Worm (Caenorhabditis elegans): ENCODE measurements around the gene dgn-2.

DNA sequence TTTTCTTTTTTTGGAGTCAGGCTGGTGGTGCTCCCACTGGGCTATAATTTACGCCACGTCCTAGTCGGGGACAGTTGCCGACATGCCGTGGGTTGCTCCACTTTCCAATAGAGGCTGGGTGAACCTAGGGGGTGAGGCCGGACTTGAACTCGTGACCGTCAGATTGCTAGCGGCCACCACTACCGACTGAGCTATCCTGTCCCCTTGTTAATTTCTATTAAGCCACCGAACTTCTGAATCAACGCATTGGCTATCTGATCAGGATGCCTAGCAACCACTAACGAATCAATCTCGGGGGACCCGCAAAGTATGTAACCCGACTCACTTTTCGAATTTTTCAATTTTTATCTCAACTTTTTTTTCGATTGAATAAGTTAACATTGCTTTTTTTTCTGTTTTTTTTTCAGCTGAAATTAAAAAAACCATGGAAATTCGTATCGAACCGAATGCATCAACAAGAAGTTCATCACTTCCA, 19.6 kb upstream of the dgn-2 start, which contains the start of gene F56C3.1:
- TF ChIP-seq aly-2 (tag; optimal IDR thresholded peaks at IDR 0.05) (no peak), nhr-23 (tag; optimal IDR thresholded peaks at IDR 0.05) (no peak), lin-11 (tag; optimal IDR thresholded peaks at IDR 0.05) (no peak), snpc-4 (tag; optimal IDR thresholded peaks at IDR 0.05) (no peak), blmp-1 (tag; optimal IDR thresholded peaks at IDR 0.05; ENCODE audit: insufficient read depth) (no peak), nhr-11 (tag; optimal IDR thresholded peaks at IDR 0.05) (no peak), sma-3 (GFP tag; optimal IDR thresholded peaks at IDR 0.05) (no peak), ztf-4 (tag; optimal IDR thresholded peaks at IDR 0.05) (no peak), nhr-10 (tag; optimal IDR thresholded peaks at IDR 0.05) (no peak), mdl-1 (tag; optimal IDR thresholded peaks at IDR 0.05) (no peak), lsy-2 (tag; optimal IDR thresholded peaks at IDR 0.05) (no peak), unc-55 (GFP tag; optimal IDR thresholded peaks at IDR 0.05) (no peak), unc-62 (GFP tag; optimal IDR thresholded peaks at IDR 0.05) (no peak), ztf-11 (tag; optimal IDR thresholded peaks at IDR 0.05) (no peak)
